Worm (Caenorhabditis elegans) whole organism, late embryonic: ENCODE data around the gene srx-41.
"Not testable (repeated sequence)": the region's sequence is repeated elsewhere in the genome, so short reads cannot be mapped to it uniquely, and the experiment has no call there.

Source experiments
- T23F11.4 ChIP-seq: fragments of 200-800 bp; sonication (Bioruptor generic); optimal IDR thresholded peaks from 2 replicates; lab custom pipeline; 2018; ENCODE audit warnings: mild to moderate bottlenecking, missing genetic modification characterization, missing compliant biosample characterization
- ama-1 ChIP-seq: fragments of 150-350 bp; optimal IDR thresholded peaks from 2 replicates; lab custom pipeline; 2014
- ceh-18 ChIP-seq: sonication (generic microtip); optimal IDR thresholded peaks from 2 replicates; lab custom pipeline; 2016; ENCODE audit warnings: missing genetic modification characterization, missing compliant biosample characterization
- ceh-6 ChIP-seq: fragments of 200-800 bp; sonication (Bioruptor generic); optimal IDR thresholded peaks from 2 replicates; lab custom pipeline; 2018; ENCODE audit warnings: mild to moderate bottlenecking, missing genetic modification characterization, missing compliant biosample characterization
- dmd-4 ChIP-seq: sonication (generic microtip); optimal IDR thresholded peaks from 2 replicates; lab custom pipeline; 2016; ENCODE audit warnings: borderline replicate concordance, missing genetic modification characterization, missing compliant biosample characterization
- dve-1 ChIP-seq: sonication (generic microtip); optimal IDR thresholded peaks from 2 replicates; lab custom pipeline; 2017; ENCODE audit warnings: antibody characterized with exemption, mild to moderate bottlenecking, missing genetic modification characterization, missing compliant biosample characterization
- ets-4 ChIP-seq: sonication (generic microtip); optimal IDR thresholded peaks from 2 replicates; lab custom pipeline; 2016; ENCODE audit warnings: missing genetic modification characterization, missing compliant biosample characterization
- fkh-10 ChIP-seq: fragments of 150-350 bp; optimal IDR thresholded peaks from 2 replicates; lab custom pipeline; 2014; ENCODE audit warnings: missing biosample characterization, missing genetic modification reagents, missing genetic modification characterization
- pha-4 ChIP-seq: fragments of 150-350 bp; optimal IDR thresholded peaks from 2 replicates; lab custom pipeline; 2018; ENCODE audit warnings: missing biosample characterization, missing genetic modification reagents, missing genetic modification characterization
- pqm-1 ChIP-seq: sonication (generic microtip); optimal IDR thresholded peaks from 2 replicates; lab custom pipeline; 2016; ENCODE audit warnings: missing genetic modification characterization, missing compliant biosample characterization

DNA sequence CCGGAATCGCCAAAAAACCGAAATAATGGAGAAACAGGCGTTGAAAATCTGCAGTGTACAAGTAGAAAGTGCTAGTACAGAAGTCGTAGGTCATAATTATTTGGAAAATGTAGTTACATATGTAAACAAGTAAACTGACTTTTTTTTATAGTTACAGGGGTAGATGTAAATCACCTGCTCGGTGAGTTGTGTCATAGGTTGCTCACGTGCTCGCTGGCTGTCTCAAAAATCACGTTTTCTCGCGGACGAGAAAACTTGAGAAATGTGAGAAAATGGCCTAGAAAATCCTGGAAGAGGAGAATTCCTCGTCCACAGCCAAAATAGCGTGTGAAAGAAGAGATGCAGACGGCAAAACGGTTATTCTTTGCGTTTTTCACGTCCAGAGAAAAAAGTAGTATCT, 39.9 kb downstream of the srx-41 start, which contains the start of gene srh-212:
- not testable (repeated sequence) for TF ChIP-seq ceh-18 (tag; lab: Kevin White, UChicago); fkh-10 (GFP tag; lab: Kevin White, UChicago); dve-1; ama-1 (lab: Kevin White, UChicago); T23F11.4 (GFP tag; lab: Kevin White, UChicago); pqm-1 (tag; lab: Kevin White, UChicago); pha-4 (tag; lab: Kevin White, UChicago); ets-4 (tag; lab: Kevin White, UChicago); dmd-4; ceh-6 (GFP tag; lab: Kevin White, UChicago)
